Fruit fly (Drosophila melanogaster): ENCODE measurements around the gene rdhB.

rdhB gene

DNA sequence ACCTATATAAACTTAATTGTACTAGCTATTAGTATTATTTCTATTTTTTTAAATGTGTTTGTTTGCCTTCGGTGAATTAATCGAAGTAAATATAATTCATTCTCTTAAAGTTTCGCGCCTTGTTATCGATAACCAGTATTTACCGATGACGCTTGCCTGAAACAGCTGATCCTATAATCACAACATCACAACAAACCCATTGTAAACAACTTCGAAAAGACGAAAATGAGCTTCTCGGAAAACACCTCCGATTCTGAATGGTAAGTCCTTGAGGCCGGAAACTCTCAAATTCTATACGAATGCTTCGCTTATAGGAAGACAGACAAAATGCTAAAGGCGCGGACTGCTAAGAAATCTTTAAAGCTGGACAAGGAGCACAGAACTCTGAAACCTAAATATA is 28.4 kb downstream of the rdhB start, which contains the start of gene CG34149:
CG34149 (plus strand) TSS at position 187 of the 400 bp plus-strand sequence.
- TF ChIP-seq ttk (optimal IDR thresholded peaks at IDR 0.05) (no peak), Sin3A (optimal IDR thresholded peaks at IDR 0.05) (no peak), insv (optimal IDR thresholded peaks at IDR 0.05) (no peak)

DNA sequence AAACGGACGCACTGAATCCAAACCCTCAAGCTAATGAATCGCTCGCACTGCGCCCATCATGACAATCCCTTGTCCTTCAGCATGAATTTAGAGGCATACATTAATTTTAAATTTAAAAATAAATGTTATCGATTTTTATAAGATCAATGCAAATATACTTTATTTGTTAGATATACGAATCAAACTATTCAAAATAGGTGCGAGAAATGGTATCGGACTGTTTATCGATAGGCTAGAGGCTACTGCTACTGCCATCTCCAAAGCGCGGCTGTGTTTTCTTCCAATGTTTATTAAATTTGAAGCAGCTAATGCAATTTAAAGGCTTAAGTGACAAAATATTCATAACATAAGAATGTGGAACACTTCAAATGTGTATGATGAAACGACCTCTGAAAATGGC is 29.6 kb downstream of the rdhB start, which contains the start of gene CG43342:
CG43342 (plus strand) TSS at position 264 of the 400 bp plus-strand sequence.
- TF ChIP-seq psq (optimal IDR thresholded peaks at IDR 0.05) (no peak), ttk (optimal IDR thresholded peaks at IDR 0.05) (no peak), insv (optimal IDR thresholded peaks at IDR 0.05) (no peak), Myc (optimal IDR thresholded peaks at IDR 0.05) (no peak), Sin3A (optimal IDR thresholded peaks at IDR 0.05) (no peak), h (optimal IDR thresholded peaks at IDR 0.05) (no peak)

DNA sequence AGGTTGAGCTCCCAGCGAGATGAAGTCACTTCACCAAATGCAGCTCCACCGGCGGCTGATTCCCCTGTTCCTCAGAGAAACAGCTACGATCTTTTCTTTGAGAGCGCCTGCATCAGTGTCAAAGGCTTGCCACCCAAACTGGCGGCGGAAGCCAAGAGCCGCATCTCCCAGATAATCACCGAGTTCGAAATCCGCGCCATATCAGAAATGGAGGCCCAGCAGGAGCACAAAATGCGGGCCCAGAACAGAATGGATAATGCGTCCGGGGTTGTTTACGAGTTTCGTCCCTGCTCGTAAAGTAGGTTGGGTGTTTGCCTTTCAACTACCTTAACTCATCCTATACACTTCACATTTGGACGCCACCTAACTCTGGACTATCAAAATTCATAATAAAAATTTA is 30.2 kb downstream of the rdhB start, which contains the start of gene Gpdh3:
Gpdh3 (plus strand) TSS at position 301 of the 400 bp plus-strand sequence.
- no peak for TF ChIP-seq Myc (optimal IDR thresholded peaks at IDR 0.05)
- TF ChIP-seq psq (optimal IDR thresholded peaks at IDR 0.05): no peak

DNA sequence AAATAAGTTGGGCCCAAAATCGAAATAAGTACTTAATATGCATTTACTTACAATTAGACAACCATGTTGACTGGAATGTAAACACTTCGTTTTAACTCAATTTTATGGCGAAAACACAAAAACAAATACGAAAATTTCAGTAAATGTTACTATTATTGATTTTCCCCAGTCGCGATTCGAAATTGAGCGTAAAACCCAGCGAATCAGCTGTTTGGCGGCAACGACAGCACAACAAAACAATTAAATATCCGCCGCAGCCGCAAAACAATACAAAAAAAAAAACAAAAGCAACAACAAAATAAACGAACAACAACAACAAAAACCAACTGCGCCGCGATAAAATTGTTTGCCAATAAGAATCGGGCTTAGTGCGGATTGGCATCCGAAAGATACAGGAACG is 38.1 kb downstream of the rdhB start, which contains the start of the genes CAH8 and CG7059:
CAH8 (minus strand) TSS at position 101 of the 400 bp plus-strand sequence.
CG7059 (plus strand) TSS at position 167 of the 400 bp plus-strand sequence.
- no peak for TF ChIP-seq insv (optimal IDR thresholded peaks at IDR 0.05)

DNA sequence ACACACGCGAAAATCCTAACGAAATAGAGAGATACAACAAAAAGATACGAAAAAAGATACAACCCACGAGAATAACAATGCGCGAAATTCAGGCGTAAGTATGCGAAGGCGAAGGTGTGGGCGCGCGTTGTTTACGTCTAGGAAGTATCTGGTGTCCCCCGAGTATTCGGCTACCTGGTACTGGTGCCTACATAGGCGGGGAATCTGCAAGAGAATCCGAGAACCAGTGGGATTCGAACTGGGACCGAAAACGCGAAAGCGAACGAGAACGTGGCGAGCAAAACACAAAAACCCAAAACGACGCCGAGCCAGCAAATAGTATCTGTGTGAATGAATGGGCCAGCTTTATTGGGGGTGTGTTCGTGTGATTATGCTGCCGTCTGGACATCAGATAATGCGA is 38.6 kb downstream of the rdhB start:
- TF ChIP-seq psq (optimal IDR thresholded peaks at IDR 0.05): no peak
- no peak for TF ChIP-seq h (optimal IDR thresholded peaks at IDR 0.05)
- TF ChIP-seq ttk (optimal IDR thresholded peaks at IDR 0.05): no peak
- TF ChIP-seq Sin3A (optimal IDR thresholded peaks at IDR 0.05): no peak

DNA sequence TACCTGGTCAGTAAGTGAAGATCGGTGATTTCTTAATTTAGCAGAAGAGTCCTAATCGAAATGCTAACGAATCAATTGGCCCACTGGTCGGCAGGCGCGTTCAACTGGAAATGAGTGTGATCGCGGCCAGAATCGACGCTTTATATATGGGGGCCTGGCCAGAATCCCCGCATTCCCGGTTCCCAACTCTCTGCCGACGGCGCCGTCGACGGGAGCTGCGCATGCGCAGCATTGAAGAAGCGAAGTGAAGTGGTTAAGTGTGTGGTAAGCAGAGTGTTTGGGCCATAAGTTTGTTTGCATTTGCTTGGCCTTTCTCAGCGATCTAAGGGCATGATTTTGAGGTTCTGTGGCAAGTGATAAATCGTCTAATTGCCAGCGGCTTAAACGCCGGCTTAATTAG is 42.5 kb downstream of the rdhB start, which contains the start of gene CG13857:
CG13857 (minus strand) TSS at position 101 of the 400 bp plus-strand sequence.
- TF ChIP-seq ttk (optimal IDR thresholded peaks at IDR 0.05) (no peak), Myc (optimal IDR thresholded peaks at IDR 0.05) (no peak), h (optimal IDR thresholded peaks at IDR 0.05) (no peak), insv (optimal IDR thresholded peaks at IDR 0.05) (no peak), psq (optimal IDR thresholded peaks at IDR 0.05) (no peak), Sin3A (optimal IDR thresholded peaks at IDR 0.05) (no peak)

DNA sequence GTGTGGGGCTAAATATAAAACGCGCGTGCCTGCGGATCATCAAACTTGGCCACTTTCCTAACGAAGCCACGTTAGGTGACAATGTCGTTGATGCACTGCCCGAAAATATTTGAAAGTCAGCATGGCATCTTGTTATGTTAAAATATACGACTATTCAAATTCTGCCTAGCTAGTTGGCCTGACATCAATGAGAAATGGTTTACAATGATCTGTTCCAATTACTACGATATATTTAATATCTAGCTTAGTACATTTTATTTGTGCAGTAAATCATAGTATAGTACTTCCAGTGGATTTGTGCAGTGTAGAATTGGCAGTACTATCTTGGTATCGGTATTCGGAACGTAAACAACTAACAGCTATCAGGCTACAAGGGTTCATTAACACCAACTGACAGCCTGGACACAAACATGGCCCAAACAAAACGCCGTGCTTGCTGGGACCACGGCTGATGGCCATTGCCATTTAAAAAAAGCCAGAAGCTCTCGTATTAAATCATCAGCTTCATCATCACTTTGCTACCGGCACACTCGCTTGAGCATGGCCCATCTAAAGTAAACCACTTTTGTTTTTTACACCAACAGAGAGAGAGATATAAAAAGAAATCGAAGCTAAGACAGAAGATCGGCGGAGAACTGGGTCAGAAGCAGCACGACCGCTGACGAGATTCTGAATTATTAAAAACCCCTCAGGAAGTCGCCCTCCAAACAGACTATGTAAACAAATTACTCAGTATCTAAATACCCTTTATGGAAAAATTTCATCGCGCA is 44.1 kb downstream of the rdhB start:
- TF ChIP-seq psq (optimal IDR thresholded peaks at IDR 0.05): no peak
- TF ChIP-seq ttk (optimal IDR thresholded peaks at IDR 0.05): no peak
- TF ChIP-seq h (optimal IDR thresholded peaks at IDR 0.05): no peak
- TF ChIP-seq Sin3A (optimal IDR thresholded peaks at IDR 0.05): no peak
- no peak for TF ChIP-seq insv (optimal IDR thresholded peaks at IDR 0.05)
- TF ChIP-seq Myc (optimal IDR thresholded peaks at IDR 0.05): no peak

DNA sequence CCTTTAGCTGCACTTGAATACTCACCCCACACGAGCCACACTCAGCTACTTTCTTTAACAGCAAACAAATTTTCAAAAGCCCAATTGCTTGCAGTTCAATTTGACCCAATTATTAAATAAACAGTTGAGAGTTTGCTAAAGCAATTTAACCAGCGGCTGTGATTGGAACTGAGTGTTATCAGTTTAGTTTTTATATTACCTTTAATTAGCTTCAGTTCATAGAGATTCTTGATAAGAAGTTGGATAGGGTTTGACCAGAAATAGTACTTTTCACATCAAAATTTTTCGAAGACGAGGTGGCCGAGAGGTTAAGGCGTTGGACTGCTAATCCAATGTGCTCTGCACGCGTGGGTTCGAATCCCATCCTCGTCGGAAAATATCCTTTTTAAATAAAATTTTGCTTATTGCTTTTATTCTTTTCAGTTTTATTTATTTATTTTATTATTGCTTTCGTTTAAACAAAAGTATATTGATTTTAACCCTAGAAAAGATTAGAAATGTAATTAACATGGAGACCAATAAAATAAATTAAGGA is 44.8 kb downstream of the rdhB start:
- TF ChIP-seq h (optimal IDR thresholded peaks at IDR 0.05): no peak
- no peak for TF ChIP-seq insv (optimal IDR thresholded peaks at IDR 0.05)
- TF ChIP-seq Sin3A (optimal IDR thresholded peaks at IDR 0.05): no peak
- TF ChIP-seq ttk (optimal IDR thresholded peaks at IDR 0.05): no peak
- no peak for TF ChIP-seq Myc (optimal IDR thresholded peaks at IDR 0.05)
- TF ChIP-seq psq (optimal IDR thresholded peaks at IDR 0.05): no peak

DNA sequence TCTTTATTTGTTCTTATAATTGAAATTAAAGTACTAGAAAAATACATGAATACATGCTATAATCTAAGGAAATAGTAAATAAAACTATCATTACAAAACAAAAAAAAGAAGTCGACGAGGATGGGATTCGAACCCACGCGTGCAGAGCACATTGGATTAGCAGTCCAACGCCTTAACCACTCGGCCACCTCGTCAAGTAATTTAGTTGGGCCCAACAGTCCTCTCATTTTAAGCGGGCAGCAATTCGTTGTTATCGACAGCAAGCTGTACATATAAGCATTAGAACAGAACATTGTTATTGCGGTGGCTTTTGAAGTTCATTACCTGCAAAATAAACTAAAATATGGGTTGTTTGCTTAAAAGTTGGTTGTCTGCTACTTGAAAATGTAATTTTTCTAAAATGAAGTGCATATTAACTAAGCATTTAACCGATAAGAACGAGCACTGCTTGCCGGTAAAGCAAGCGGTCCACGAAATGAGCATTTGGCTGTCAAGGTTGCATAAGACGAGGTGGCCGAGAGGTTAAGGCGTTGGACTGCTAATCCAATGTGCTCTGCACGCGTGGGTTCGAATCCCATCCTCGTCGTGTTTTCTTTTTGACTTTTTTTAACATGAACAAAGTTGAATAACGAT is 45.7 kb downstream of the rdhB start:
- no peak for TF ChIP-seq insv (optimal IDR thresholded peaks at IDR 0.05)
- no peak for TF ChIP-seq Sin3A (optimal IDR thresholded peaks at IDR 0.05)
- TF ChIP-seq psq (optimal IDR thresholded peaks at IDR 0.05): no peak
- TF ChIP-seq Myc (optimal IDR thresholded peaks at IDR 0.05): no peak
- no peak for TF ChIP-seq h (optimal IDR thresholded peaks at IDR 0.05)
- no peak for TF ChIP-seq ttk (optimal IDR thresholded peaks at IDR 0.05)

DNA sequence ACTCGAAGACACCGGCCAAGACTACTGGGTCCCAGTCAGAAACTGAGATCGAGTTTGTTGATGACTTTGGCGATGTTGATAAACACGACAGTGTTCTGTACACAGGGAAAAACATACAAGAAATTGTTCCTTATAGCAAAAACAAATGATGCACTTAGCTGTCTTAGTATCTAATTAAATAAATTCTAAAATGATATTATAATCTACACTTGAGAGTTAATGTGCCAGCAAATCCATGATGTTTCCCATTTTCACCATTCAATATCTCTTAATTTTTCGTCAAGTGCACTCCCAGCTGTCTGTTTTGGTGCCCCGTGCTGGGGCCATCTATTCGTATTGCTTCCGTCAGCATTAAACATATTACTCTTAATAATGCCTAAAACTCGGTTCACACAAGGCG is 48.8 kb downstream of the rdhB start:
- no peak for TF ChIP-seq Sin3A (optimal IDR thresholded peaks at IDR 0.05)
- no peak for TF ChIP-seq h (optimal IDR thresholded peaks at IDR 0.05)
- TF ChIP-seq insv (optimal IDR thresholded peaks at IDR 0.05): no peak
- no peak for TF ChIP-seq psq (optimal IDR thresholded peaks at IDR 0.05)
- no peak for TF ChIP-seq Myc (optimal IDR thresholded peaks at IDR 0.05)
- TF ChIP-seq ttk (optimal IDR thresholded peaks at IDR 0.05): no peak

DNA sequence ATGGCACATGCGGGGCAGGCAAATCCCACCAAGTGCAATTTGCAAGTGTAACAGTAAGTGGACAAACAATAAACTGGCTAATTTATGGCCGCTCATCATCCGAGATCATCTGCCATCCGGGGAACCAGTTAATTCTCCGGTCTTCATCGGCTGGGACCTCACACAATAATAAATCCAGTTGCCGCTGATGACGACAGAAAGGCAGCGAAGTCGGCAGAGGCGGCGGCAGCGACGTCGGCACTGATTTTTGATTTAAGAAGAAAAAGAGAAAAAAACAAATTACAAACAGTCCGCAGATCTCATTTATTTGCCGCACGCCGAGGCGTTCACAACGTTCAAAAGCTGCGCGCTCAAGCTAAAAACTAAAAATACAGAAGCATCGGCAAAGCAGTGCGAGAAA is 50.9 kb downstream of the rdhB start, which contains the start of gene CG13856:
CG13856 (plus strand) TSS at position 301 of the 400 bp plus-strand sequence.
- no peak for TF ChIP-seq Sin3A (optimal IDR thresholded peaks at IDR 0.05)
- no peak for TF ChIP-seq psq (optimal IDR thresholded peaks at IDR 0.05)
- no peak for TF ChIP-seq Myc (optimal IDR thresholded peaks at IDR 0.05)
- TF ChIP-seq h (optimal IDR thresholded peaks at IDR 0.05): no peak

DNA sequence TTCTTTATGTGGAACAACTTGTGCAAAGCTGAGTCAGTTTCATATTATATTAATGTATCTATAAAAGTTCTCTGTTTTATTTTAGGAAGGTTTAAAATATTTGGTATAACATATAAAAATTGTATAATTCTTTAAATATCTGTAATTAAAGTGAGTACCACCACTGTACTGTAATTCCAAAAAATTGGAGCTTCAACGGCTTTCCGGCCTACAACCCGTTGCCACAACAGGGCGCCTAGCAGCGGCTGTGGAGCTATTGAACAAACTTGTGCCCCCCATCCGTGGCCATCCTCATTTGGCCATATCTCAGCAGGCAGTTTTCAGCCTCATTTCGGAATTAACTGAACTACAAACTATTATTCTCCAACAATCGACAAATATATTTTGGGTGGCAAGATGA is 54.1 kb downstream of the rdhB start, which contains the start of gene CG13855:
CG13855 (plus strand) TSS at position 301 of the 400 bp plus-strand sequence.
- TF ChIP-seq insv (optimal IDR thresholded peaks at IDR 0.05): no peak
- no peak for TF ChIP-seq Myc (optimal IDR thresholded peaks at IDR 0.05)
- no peak for TF ChIP-seq ttk (optimal IDR thresholded peaks at IDR 0.05)
- no peak for TF ChIP-seq psq (optimal IDR thresholded peaks at IDR 0.05)
- TF ChIP-seq Sin3A (optimal IDR thresholded peaks at IDR 0.05): no peak
- no peak for TF ChIP-seq h (optimal IDR thresholded peaks at IDR 0.05)

Data from Kc167 (cell line).